Worm (Caenorhabditis elegans) whole organism, L3 larva: ENCODE results near the gene srd-74.

ENCODE experiments used
- R02D3.7 ChIP-seq: fragments of 150-350 bp; optimal IDR thresholded peaks from 2 replicates; lab custom pipeline; 2014; ENCODE audit warnings: missing biosample characterization, missing genetic modification characterization
- ceh-16 ChIP-seq: sonication (generic microtip); optimal IDR thresholded peaks from 2 replicates; lab custom pipeline; 2017; ENCODE audit warnings: missing biosample characterization, missing genetic modification characterization
- daf-12 ChIP-seq: fragments of 150-350 bp; optimal IDR thresholded peaks from 2 replicates; lab custom pipeline; 2014; ENCODE audit warnings: missing biosample characterization, missing genetic modification reagents, missing genetic modification characterization
- elt-3 ChIP-seq, 3 experiments: fragments of 150-350 bp in 1 of 3; sonication (generic microtip) in 2 of 3; optimal IDR thresholded peaks; 2 replicates in 2 of 3; 4 replicates in 1 of 3; lab custom pipeline; 2014 to 2017; ENCODE audit warnings: missing biosample characterization in 3 of 3, missing genetic modification characterization in 3 of 3
- lin-39 ChIP-seq: fragments of 150-350 bp; optimal IDR thresholded peaks from 2 replicates; lab custom pipeline; 2018; ENCODE audit warnings: missing biosample characterization, missing genetic modification reagents, missing genetic modification characterization
- nfya-1 ChIP-seq: sonication (generic microtip); optimal IDR thresholded peaks from 2 replicates; lab custom pipeline; 2017; ENCODE audit warnings: missing genetic modification characterization, mild to moderate bottlenecking, missing compliant biosample characterization, antibody characterized with exemption, moderate library complexity; ENCODE audit not compliant: insufficient read depth
- nhr-11 ChIP-seq: fragments of 150-350 bp; optimal IDR thresholded peaks from 2 replicates; lab custom pipeline; 2014; ENCODE audit warnings: missing biosample characterization, missing genetic modification characterization
- nhr-23 ChIP-seq: fragments of 150-350 bp; optimal IDR thresholded peaks from 2 replicates; lab custom pipeline; 2014; ENCODE audit warnings: missing biosample characterization, missing genetic modification reagents, missing genetic modification characterization
- nhr-25 ChIP-seq: sonication (generic microtip); optimal IDR thresholded peaks from 2 replicates; lab custom pipeline; 2017; ENCODE audit warnings: missing biosample characterization, missing genetic modification characterization
- nhr-28 ChIP-seq: fragments of 150-350 bp; optimal IDR thresholded peaks from 2 replicates; lab custom pipeline; 2014; ENCODE audit warnings: missing biosample characterization, missing genetic modification characterization
- sea-2 ChIP-seq: fragments of 150-350 bp; sonication (generic microtip); optimal IDR thresholded peaks from 4 replicates; lab custom pipeline; 2014; ENCODE audit warnings: missing biosample characterization, missing genetic modification reagents, missing genetic modification characterization
- ztf-11 ChIP-seq: fragments of 150-350 bp; optimal IDR thresholded peaks from 2 replicates; lab custom pipeline; 2014; ENCODE audit warnings: missing biosample characterization, missing genetic modification characterization

DNA sequence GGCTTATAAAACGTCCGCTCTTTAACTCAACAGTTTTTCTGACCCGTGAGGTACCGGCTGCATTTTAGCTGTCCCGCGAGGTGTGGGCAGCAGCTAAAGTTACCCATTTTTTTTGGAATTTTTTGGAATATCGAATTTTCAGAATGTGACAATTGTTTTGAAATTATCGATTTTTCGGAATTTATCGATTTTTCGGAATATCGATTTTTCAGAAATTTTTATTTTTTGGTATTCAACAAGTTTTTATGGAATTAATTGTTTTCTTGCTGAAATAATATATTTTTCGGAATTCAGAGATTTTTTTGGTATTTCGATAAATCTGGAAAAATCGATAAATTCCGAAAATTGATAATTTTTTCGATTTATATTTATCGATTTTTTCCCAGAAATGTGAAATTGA lies 49.0 kb upstream of the srd-74 start:
- TF ChIP-seq nhr-25 (tag; lab: Kevin White, UChicago) (no peak), sea-2 (no peak), nhr-11 (tag; lab: Kevin White, UChicago) (no peak), ztf-11 (no peak), lin-39 (tag; lab: Kevin White, UChicago) (no peak), ceh-16 (no peak), nfya-1 (tag; lab: Kevin White, UChicago) (no peak), nhr-28 (tag; lab: Kevin White, UChicago) (no peak), elt-3 (tag; optimal IDR thresholded peaks at IDR 0.05; lab: Kevin White, UChicago) (no peak), nhr-23 (tag; lab: Kevin White, UChicago) (no peak), daf-12 (tag; lab: Kevin White, UChicago) (no peak), R02D3.7 (tag; lab: Kevin White, UChicago) (no peak)
